Worm (Caenorhabditis elegans) whole organism, L4/young adult: Measurements from ENCODE around the gene imp-2.

ENCODE experiments used
- W03F9.2 ChIP-seq: fragments of 150-350 bp; optimal IDR thresholded peaks from 2 replicates; lab custom pipeline; 2014; ENCODE audit warnings: missing biosample characterization, missing genetic modification characterization
- dao-5 ChIP-seq: sonication (generic microtip); optimal IDR thresholded peaks from 2 replicates; lab custom pipeline; 2016; ENCODE audit warnings: missing genotype, missing genetic modification characterization, moderate library complexity, missing compliant biosample characterization
- him-1 ChIP-seq: sonication (generic microtip); optimal IDR thresholded peaks from 2 replicates; lab custom pipeline; 2016; ENCODE audit warnings: missing genotype, missing genetic modification reagents, missing genetic modification characterization, missing compliant biosample characterization

DNA sequence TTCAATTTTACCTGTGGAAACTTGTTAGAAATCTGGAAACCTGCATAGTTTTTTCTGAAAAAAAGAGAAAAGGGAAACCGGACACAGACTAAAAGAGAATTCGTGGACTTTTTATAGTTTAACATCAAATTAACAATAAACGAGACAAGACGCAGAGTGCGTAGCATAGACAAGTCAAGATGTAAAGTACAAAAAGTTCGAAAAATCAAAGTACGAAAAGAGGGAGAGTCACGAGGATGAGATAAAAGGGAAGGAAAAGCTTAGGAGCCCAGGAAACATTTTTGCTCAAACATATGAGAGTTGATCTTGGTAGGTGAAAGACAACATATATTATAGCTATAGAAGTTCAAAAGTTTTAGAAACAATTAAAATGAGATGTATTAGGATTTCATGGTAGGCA lies 20.9 kb downstream of the imp-2 start, which contains the start of gene M7.12:
- TF ChIP-seq him-1 (tag; lab: Kevin White, UChicago) (no peak), dao-5 (tag; lab: Kevin White, UChicago) (no peak), W03F9.2 (tag; lab: Kevin White, UChicago) (no peak)
